Fruit fly (Drosophila melanogaster) S2 (cell line): Measurements from ENCODE around the gene Rilpl.

Experiments
- CG8478 ChIP-seq: fragments of >200 bp; optimal IDR thresholded peaks from 2 replicates; lab custom pipeline; 2018
- CTCF ChIP-seq, 2 experiments: fragments of >200 bp; optimal IDR thresholded peaks; 2 replicates each; lab custom pipeline; 2018

Gene Rilpl

DNA sequence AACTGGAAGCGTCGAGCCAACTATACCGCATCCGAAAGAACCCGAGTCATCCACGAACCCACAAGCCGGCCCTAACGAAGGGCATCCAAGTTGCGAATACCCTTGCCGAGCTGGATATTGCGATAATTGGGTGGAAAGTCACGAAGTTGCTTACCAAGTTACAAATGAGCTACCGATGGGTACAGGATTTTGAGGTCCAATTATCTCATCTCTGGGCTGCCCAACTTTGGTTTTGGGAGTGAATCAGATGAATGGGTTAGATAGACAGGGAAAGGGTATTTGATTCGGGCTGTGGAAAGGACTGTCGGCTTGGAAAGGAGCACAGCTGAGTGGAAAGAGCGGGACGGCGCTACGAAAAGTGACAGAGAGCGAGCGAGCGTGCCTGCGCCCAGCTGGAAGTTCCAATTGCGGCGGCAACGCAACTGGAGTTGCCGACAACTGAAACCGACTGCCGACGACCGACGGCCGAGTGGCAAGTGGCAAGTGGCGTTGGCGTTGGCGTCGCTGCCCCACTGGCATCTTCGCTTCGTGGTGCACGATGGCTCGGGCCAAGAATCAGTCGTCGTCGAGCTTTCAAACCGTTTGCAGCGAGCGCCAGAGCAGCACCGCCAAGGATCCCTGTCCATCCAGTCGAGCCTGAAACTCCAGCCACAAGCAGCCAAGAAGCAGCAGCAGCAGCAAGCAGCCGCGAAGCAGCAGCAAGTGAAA is 18.5 kb downstream of the Rilpl start:
- no peak for TF ChIP-seq CG8478 (lab: Kevin White, UChicago)
- no peak for TF ChIP-seq CTCF (optimal IDR thresholded peaks at IDR 0.05; lab: Kevin White, UChicago)

DNA sequence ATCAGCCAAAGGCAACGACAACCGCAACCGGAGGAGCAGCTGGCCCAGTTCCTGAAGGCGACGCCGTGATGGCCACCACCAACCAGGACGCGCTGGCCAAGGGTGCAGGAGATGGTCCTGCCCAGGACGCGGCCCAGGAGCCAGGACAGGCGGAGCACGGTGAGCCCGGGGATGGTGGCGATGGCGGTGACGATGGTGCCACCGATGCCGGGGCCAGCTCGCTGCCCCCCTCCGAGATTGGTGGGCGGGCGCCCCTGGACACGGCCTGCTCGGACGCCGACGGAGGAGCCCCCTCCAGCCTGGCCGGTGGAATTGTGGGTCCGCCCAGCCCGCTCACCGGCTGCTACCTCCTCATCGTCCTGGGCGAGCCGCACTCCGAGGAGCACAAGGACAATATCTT is 21.4 kb downstream of the Rilpl start:
- TF ChIP-seq CTCF (optimal IDR thresholded peaks at IDR 0.05; lab: Kevin White, UChicago): no peak
- no peak for TF ChIP-seq CG8478 (lab: Kevin White, UChicago)
